Fruit fly (Drosophila melanogaster): Measurements from ENCODE around the gene CG6340.

Gene CG6340

DNA sequence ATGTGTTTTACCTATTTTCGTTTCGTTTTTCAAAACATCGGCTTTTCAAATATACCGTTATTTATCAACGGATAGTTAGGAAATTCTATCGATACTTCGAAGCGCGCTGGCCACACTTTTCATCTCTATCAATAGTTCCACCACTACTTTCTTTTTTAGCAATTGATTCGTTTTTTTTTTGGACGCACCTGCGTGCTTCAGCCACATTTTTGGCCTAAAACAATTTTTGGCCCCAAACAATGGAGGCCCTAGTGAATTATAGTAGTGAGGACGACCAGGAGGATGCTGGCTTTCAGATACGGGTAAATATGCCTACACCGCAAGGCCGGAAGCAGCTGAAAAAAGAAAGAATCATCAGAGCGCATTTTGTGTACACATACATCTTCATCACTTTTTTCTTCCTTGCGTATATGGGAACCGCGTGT lies at the start of gene CG6340:
Gene CG6340 (plus strand): TSS at position 139 of the 425 bp plus-strand sequence.
- TF ChIP-seq CG8478 (optimal IDR thresholded peaks at IDR 0.05) (no peak), CTCF (optimal IDR thresholded peaks at IDR 0.05) (no peak)

DNA sequence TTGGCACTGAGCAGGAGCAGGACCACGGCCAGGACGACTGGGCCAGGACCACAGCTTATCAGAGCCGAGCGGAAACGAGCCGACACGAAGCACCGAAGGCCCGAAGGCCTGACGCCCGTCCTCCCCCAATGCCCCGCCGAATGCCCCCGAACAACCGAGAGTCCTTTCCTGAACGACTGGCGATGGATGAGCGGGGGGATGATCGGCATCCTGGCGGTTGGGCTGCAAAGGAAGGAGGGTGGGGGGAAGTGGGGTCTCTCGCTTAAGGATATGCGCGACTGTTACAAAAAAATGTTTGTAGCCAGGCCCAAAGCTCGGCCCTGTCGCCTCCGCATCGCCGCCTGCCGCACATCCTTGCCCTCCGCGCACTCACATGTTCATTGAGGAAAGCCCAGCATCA lies 40.9 kb upstream of the CG6340 start, which contains the start of gene Cngl:
Gene Cngl (minus strand): TSS at position 8 of the 400 bp plus-strand sequence.
- no peak for TF ChIP-seq CTCF (optimal IDR thresholded peaks at IDR 0.05)
- TF ChIP-seq CG8478 (optimal IDR thresholded peaks at IDR 0.05) = no peak

DNA sequence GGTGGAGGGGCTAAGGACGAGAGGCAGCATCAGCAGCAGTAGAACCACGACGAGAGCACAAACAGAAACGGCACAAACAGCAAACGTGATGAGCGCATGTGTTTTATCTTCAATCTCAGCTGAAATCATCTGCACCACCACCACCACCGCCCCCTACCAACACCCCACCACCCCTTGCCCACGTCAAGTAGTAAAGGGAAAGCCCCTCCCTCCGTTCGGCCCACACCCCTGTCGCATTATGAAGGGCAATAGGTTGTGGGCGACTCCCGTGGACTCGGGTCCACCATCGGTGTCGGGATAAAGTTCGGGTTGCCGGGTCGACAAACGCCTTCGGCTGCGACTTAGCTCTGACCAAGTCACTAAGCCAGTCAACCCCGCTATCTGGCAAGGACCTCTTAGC lies 38.7 kb upstream of the CG6340 start:
- TF ChIP-seq CTCF (optimal IDR thresholded peaks at IDR 0.05) (no peak), CG8478 (optimal IDR thresholded peaks at IDR 0.05) (no peak)

DNA sequence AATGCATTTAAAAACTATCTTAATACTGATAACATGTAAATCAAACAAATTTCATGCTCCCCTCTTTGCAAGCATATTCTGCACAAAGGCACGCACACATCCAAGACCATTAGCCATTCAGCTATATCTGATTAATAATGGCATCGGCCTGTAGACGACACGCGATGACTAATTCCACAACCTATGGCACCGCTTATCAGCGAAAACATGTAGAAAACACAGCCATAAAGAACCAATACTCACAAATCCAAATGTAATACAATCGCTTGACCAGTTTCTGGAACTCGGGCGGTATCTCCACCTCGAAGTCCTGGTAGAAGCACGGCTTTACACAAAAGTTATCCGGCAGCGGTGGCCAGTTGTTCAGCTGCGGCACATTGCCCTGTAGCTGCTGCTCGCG lies 34.0 kb upstream of the CG6340 start:
- TF ChIP-seq CTCF (optimal IDR thresholded peaks at IDR 0.05) (no peak), CG8478 (optimal IDR thresholded peaks at IDR 0.05) (no peak)

DNA sequence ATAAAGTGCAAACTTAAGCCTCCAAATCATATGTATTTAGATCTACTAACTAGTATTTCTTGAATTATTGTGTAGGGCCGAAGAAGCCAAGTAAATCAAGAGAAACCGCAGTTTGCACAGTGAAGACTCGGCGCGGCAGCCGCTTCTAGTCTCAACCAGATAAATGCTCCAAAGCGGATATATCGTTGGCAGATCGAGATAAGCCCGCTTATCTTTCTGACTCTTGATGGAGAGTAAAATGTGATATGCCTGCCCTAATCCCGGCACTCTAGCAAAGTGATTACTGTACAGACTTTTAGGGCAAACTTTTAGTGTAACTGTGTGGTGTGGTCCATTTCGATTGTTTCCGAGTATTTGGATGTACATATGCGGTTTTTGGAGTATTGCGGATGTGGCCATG lies 33.4 kb upstream of the CG6340 start:
- TF ChIP-seq CTCF (optimal IDR thresholded peaks at IDR 0.05) = no peak
- no peak for TF ChIP-seq CG8478 (optimal IDR thresholded peaks at IDR 0.05)

DNA sequence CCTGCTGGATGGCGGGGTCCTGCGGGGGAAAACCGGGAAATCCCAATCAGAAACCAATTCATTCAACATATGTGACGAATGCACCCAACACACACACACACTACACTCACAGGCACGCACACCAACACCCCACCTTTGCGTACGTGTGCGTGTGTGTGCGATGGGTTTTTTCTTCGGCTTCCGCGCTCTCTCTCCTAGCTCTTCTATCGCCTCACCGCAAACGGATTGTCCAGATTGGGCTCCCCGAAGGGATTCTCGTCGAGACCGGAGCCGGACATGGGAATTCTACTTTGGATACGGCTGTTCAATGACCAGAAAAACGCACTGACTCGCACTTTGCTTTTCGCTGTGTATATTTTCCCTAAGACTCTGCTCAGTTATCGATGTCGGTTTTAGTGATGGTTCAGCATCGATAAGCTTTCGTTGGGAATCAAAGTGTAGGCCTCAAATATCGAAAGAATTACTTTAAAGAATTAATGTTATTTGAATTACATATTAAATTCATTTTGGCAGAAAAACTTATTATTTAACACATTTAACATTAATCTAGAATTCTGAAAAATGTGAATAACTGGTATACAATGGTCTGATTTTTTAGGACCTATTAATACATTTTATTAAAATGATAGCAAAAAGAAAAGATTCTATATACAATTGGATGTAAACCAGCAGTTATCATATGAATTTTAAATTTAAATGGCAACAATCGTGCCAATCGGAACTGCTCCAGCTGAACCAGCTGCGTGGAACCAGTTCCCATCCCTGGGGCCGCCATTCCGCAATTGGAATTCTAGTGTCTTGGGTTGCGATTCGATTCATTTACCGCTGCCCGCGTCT lies 32.5 kb upstream of the CG6340 start, which contains the start of the genes Scamp and Ahcy:
Gene Scamp (minus strand): TSS at position 394 of the 837 bp plus-strand sequence.
Gene Ahcy (plus strand): TSS at position 772 of the 837 bp plus-strand sequence.
- TF ChIP-seq CTCF (optimal IDR thresholded peaks at IDR 0.05) (no peak), CG8478 (optimal IDR thresholded peaks at IDR 0.05) (no peak)

dm6 chrX:15450327-15450644 lies 31.9 kb upstream of the CG6340 start:
- TF ChIP-seq CG8478 (optimal IDR thresholded peaks at IDR 0.05) (no peak), CTCF (optimal IDR thresholded peaks at IDR 0.05) (no peak)

dm6 chrX:15453121-15453520 lies 29.1 kb upstream of the CG6340 start, which contains the start of gene CG11655:
Gene CG11655 (plus strand): TSS chrX:15453471.
- no peak for TF ChIP-seq CTCF (optimal IDR thresholded peaks at IDR 0.05)
- TF ChIP-seq CG8478 (optimal IDR thresholded peaks at IDR 0.05) = no peak

dm6 chrX:15462436-15462857 lies 19.7 kb upstream of the CG6340 start, which contains the start of the genes shtd, CG6294 and CG6299:
Gene shtd (minus strand): TSS chrX:15462441.
Gene CG6294 (plus strand): TSS chrX:15462722.
Gene CG6299 (plus strand): TSS chrX:15462722.
- TF ChIP-seq CG8478 (optimal IDR thresholded peaks at IDR 0.05) (no peak), CTCF (optimal IDR thresholded peaks at IDR 0.05) (peak in 1 of 2 experiments; percentile 23)

DNA sequence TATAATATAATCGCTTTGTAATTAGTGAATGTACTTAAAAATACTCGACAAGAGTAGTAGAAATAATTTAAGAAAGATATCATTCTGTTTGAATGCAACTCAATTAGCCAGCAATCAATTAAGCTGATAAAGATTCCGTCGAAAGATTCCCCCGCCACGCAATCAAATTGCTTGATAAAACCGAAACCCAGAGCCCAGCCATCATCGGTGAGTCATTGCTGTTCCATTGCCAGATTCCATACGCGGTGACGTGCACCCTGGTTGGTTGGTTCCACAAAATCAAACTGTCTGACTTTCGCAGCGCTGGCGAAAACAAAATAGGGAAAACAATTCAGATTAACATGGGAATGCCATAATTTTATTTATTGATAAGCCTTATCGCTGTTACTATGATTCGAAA lies 17.6 kb upstream of the CG6340 start:
- TF ChIP-seq CG8478 (optimal IDR thresholded peaks at IDR 0.05) = no peak
- TF ChIP-seq CTCF (optimal IDR thresholded peaks at IDR 0.05) = no peak

DNA sequence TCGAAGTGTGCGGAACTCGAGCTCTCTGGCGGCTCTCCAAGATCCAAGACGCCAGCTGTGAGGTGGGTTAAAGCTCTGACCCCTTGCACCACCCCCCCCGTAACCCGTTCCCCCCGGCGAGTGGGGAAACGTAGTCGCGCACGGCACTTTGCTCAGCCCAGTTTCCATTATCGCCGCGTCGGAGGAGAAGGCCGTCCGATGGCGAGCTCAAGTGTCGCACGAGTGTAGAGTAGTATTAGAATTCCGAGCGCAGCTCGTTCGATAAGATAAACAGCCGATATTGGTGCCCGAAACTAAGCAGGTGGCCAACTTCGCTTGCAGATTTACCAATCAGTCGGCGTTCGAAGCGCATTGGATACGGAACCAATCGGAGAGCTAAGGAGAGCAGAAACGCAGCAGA lies 16.8 kb upstream of the CG6340 start:
- TF ChIP-seq CG8478 (optimal IDR thresholded peaks at IDR 0.05) = no peak

- TF ChIP-seq CG8478 (optimal IDR thresholded peaks at IDR 0.05) (no peak), CTCF (optimal IDR thresholded peaks at IDR 0.05) (no peak)
Observed at dm6 chrX:15467402-15467941, 14.7 kb upstream of the CG6340 start, which contains the start of the genes CG15642 and CG15641. Gene CG15642 (minus strand): TSS chrX:15467757. Gene CG15641 (plus strand): TSS chrX:15467891.

dm6 chrX:15471904-15472303 lies 10.3 kb upstream of the CG6340 start, which contains the start of the genes Grip128 and Alg14:
Gene Grip128 (minus strand): TSS chrX:15472119.
Gene Alg14 (plus strand): TSS chrX:15472164.
- no peak for TF ChIP-seq CG8478 (optimal IDR thresholded peaks at IDR 0.05)
- no peak for TF ChIP-seq CTCF (optimal IDR thresholded peaks at IDR 0.05)

DNA sequence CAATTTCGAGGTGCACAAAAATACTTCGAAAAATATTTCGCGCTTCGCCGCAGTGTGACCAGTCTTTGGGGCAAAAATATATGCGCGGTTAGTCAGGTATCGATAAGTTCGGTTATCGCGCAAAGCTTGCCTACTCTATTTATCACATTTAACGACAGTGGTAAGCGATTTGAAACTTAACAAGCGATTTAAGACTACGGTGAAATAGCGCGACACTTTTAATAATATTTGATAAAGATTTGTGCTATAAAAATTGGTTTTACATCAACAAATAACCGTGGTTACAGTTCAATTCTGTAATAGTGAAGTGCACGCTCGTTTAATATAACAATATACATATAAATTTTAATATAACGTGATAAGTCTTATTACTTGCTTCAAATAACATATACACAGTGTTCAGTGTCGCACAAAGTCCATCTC lies 6.8 kb upstream of the CG6340 start, which contains the start of gene mh:
Gene mh (minus strand): TSS at position 34 of the 423 bp plus-strand sequence.
- TF ChIP-seq CG8478 (optimal IDR thresholded peaks at IDR 0.05) (no peak), CTCF (optimal IDR thresholded peaks at IDR 0.05) (no peak)

DNA sequence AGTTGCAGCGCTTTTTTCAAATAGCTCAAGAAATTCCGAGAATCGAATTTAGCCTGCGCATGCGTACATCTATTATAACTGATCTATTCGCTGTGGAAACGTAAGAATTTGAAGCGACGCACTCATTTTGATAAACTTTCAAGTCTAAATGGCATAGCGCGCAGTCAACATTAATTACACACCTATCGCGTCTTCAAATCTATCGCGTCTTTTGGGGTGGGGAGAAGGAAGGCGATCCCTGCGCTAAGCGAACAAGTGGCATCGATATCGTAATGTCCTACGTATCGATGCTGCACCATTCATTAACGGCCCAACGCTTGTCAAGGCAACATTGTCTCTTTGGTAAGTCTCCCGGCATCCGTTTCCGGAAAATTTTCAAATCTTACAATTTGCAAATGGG lies 6.4 kb upstream of the CG6340 start, which contains the start of gene CG6324:
Gene CG6324 (plus strand): TSS at position 301 of the 400 bp plus-strand sequence.
- no peak for TF ChIP-seq CG8478 (optimal IDR thresholded peaks at IDR 0.05)
- no peak for TF ChIP-seq CTCF (optimal IDR thresholded peaks at IDR 0.05)
